Fruit fly (Drosophila melanogaster) whole organism, embryonic: Measurements from ENCODE around the gene Polr1B.
A peak's percentile ranks its signal among the peaks of the same experiment; 100 is the strongest.

Experiments used
- Abd-B ChIP-seq: fragments of 200-800 bp; sonication (Bioruptor generic); optimal IDR thresholded peaks from 2 replicates; lab custom pipeline; 2018; ENCODE audit warnings: missing biosample characterization, mild to moderate bottlenecking, missing genetic modification characterization, moderate library complexity
- Antp ChIP-seq: fragments of 200-800 bp; sonication (Bioruptor generic); optimal IDR thresholded peaks from 3 replicates; lab custom pipeline; 2016; ENCODE audit warnings: missing biosample characterization, missing genetic modification characterization
- Atf6 ChIP-seq: fragments of 200-800 bp; sonication (Bioruptor generic); IDR thresholded peaks from 2 replicates; pipeline ENCODE4 v1.3.6; 2022; ENCODE audit warnings: missing biosample characterization, missing genetic modification characterization
- Blimp-1 ChIP-seq: fragments of 200-800 bp; sonication (Bioruptor generic); optimal IDR thresholded peaks from 3 replicates; lab custom pipeline; 2018; ENCODE audit warnings: missing biosample characterization, missing genetic modification characterization, mild to moderate bottlenecking, moderate library complexity, missing genetic modification reagents
- CG11093 ChIP-seq: fragments of 200-800 bp; sonication (Bioruptor generic); IDR thresholded peaks from 3 replicates; pipeline ENCODE4 v1.3.6; 2022; ENCODE audit warnings: missing biosample characterization, missing genetic modification characterization
- CG15601 ChIP-seq: fragments of 200-800 bp; sonication (Bioruptor generic); optimal IDR thresholded peaks from 3 replicates; lab custom pipeline; 2019; ENCODE audit warnings: missing biosample characterization, mild to moderate bottlenecking, missing genetic modification characterization, moderate library complexity
- CG16815 ChIP-seq: fragments of 200-800 bp; sonication (Bioruptor generic); optimal IDR thresholded peaks from 3 replicates; lab custom pipeline; 2017; ENCODE audit warnings: missing biosample characterization, mild to moderate bottlenecking, missing genetic modification characterization
- CG17328 ChIP-seq: fragments of 200-800 bp; sonication (Bioruptor generic); IDR thresholded peaks from 2 replicates; pipeline ENCODE4 v1.3.6; 2022; ENCODE audit warnings: missing biosample characterization, missing genetic modification characterization
- CG17361 ChIP-seq: fragments of 200-800 bp; sonication (Bioruptor generic); IDR thresholded peaks from 3 replicates; pipeline ENCODE4 v1.3.6; 2022; ENCODE audit warnings: missing biosample characterization, missing genetic modification characterization
- CG17385 ChIP-seq: fragments of 200-800 bp; sonication (Bioruptor generic); optimal IDR thresholded peaks from 3 replicates; lab custom pipeline; 2018; ENCODE audit warnings: missing biosample characterization, mild to moderate bottlenecking, missing genetic modification characterization
- CG17829 ChIP-seq: fragments of 200-800 bp; optimal IDR thresholded peaks from 2 replicates; lab custom pipeline; 2019; ENCODE audit warnings: missing biosample characterization, mild to moderate bottlenecking, missing genetic modification characterization, moderate library complexity
- CG18262 ChIP-seq: fragments of 200-800 bp; optimal IDR thresholded peaks from 3 replicates; lab custom pipeline; 2019; ENCODE audit warnings: missing biosample characterization, mild to moderate bottlenecking, missing genetic modification characterization, moderate library complexity
- CG18476 ChIP-seq: fragments of 200-800 bp; sonication (Bioruptor generic); optimal IDR thresholded peaks from 2 replicates; lab custom pipeline; 2016; ENCODE audit warnings: missing biosample characterization, mild to moderate bottlenecking, missing genetic modification characterization
- CG5245 ChIP-seq: fragments of 200-800 bp; sonication (Bioruptor generic); optimal IDR thresholded peaks from 3 replicates; lab custom pipeline; 2016; ENCODE audit warnings: missing biosample characterization, missing genetic modification characterization
- CG8290 ChIP-seq, 3 experiments: fragments of 200-800 bp; sonication (Bioruptor generic); optimal IDR thresholded peaks; 2 replicates each; lab custom pipeline; 2016 to 2019; ENCODE audit warnings: missing biosample characterization in 3 of 3, missing genetic modification characterization in 3 of 3, mild to moderate bottlenecking in 2 of 3, moderate library complexity in 1 of 3
- CG8359 ChIP-seq: fragments of 200-800 bp; sonication (Bioruptor generic); optimal IDR thresholded peaks from 2 replicates; lab custom pipeline; 2017; ENCODE audit warnings: missing biosample characterization, mild to moderate bottlenecking, missing genetic modification characterization, borderline replicate concordance
- CG9437 ChIP-seq: fragments of 200-800 bp; sonication (Bioruptor generic); optimal IDR thresholded peaks from 2 replicates; lab custom pipeline; 2018; ENCODE audit warnings: missing biosample characterization, mild to moderate bottlenecking, missing genetic modification characterization
- D19A ChIP-seq: fragments of 200-800 bp; optimal IDR thresholded peaks from 3 replicates; lab custom pipeline; 2019; ENCODE audit warnings: missing biosample characterization, mild to moderate bottlenecking, missing genetic modification characterization, moderate library complexity
- D19B ChIP-seq: fragments of 200-800 bp; sonication (Bioruptor generic); optimal IDR thresholded peaks from 2 replicates; lab custom pipeline; 2017; ENCODE audit warnings: missing biosample characterization, mild to moderate bottlenecking, missing genetic modification characterization
- Myb ChIP-seq: fragments of 200-800 bp; sonication (Bioruptor generic); optimal IDR thresholded peaks from 2 replicates; lab custom pipeline; 2016; ENCODE audit warnings: missing biosample characterization, missing genetic modification characterization
- Pdp1 ChIP-seq, 2 experiments: fragments of 200-800 bp; sonication (Bioruptor generic); optimal IDR thresholded peaks; 3 replicates each; lab custom pipeline; 2016; ENCODE audit warnings: missing biosample characterization in 2 of 2, missing genetic modification characterization in 2 of 2, mild to moderate bottlenecking in 1 of 2, moderate library complexity in 1 of 2
- Xbp1 ChIP-seq: fragments of 200-800 bp; sonication (Bioruptor generic); optimal IDR thresholded peaks from 3 replicates; lab custom pipeline; 2016; ENCODE audit warnings: missing biosample characterization, mild to moderate bottlenecking, missing genetic modification characterization
- chm ChIP-seq: fragments of 200-800 bp; sonication (Bioruptor generic); IDR thresholded peaks from 2 replicates; pipeline ENCODE4 v1.3.6; 2022; ENCODE audit warnings: missing biosample characterization, missing genetic modification characterization
- croc ChIP-seq: fragments of 200-800 bp; sonication (Bioruptor generic); conservative IDR thresholded peaks from 3 replicates; pipeline ENCODE4 v1.3.6; 2022; ENCODE audit warnings: missing biosample characterization, missing genetic modification characterization
- crol ChIP-seq: fragments of 200-800 bp; sonication (Bioruptor generic); IDR thresholded peaks from 2 replicates; pipeline ENCODE4 v1.3.6; 2022; ENCODE audit warnings: missing biosample characterization, missing genetic modification characterization
- dm ChIP-seq: fragments of 200-800 bp; sonication (Bioruptor generic); optimal IDR thresholded peaks from 3 replicates; lab custom pipeline; 2016; ENCODE audit warnings: missing biosample characterization, missing genetic modification characterization
- eyg ChIP-seq: fragments of 200-800 bp; sonication (Bioruptor generic); optimal IDR thresholded peaks from 3 replicates; lab custom pipeline; 2016; ENCODE audit warnings: missing biosample characterization, missing genetic modification characterization
- gem ChIP-seq: fragments of 200-800 bp; sonication (Bioruptor generic); optimal IDR thresholded peaks from 2 replicates; lab custom pipeline; 2019; ENCODE audit warnings: missing biosample characterization, mild to moderate bottlenecking, missing genetic modification characterization, moderate library complexity
- h ChIP-seq: fragments of >200 bp; optimal IDR thresholded peaks from 2 replicates; lab custom pipeline; 2017
- lbe ChIP-seq: fragments of 200-800 bp; sonication (Bioruptor generic); optimal IDR thresholded peaks from 2 replicates; lab custom pipeline; 2016; ENCODE audit warnings: missing biosample characterization, mild to moderate bottlenecking, missing genetic modification characterization
- lola ChIP-seq, 3 experiments: fragments of >200 bp in 2 of 3; fragments of 200-800 bp in 1 of 3; sonication (Bioruptor generic) in 1 of 3; optimal IDR thresholded peaks; 2 replicates each; lab custom pipeline; 2017 to 2019; ENCODE audit warnings: missing biosample characterization in 3 of 3, missing genetic modification characterization in 3 of 3, mild to moderate bottlenecking in 1 of 3, moderate library complexity in 1 of 3
- lov ChIP-seq, 2 experiments: fragments of 200-800 bp in 1 of 2; fragments of >200 bp in 1 of 2; sonication (Bioruptor generic) in 1 of 2; IDR thresholded peaks in 1 of 2; optimal IDR thresholded peaks in 1 of 2; 2 replicates in 1 of 2; 3 replicates in 1 of 2; pipeline versions ENCODE4 v1.3.6 to Lab custom; 2017 to 2022; ENCODE audit warnings: missing biosample characterization in 1 of 2, missing genetic modification characterization in 1 of 2
- phol ChIP-seq: fragments of 200-800 bp; sonication (Bioruptor generic); optimal IDR thresholded peaks from 3 replicates; lab custom pipeline; 2018; ENCODE audit warnings: missing biosample characterization, mild to moderate bottlenecking, missing genetic modification characterization, moderate library complexity
- prd ChIP-seq, 3 experiments: fragments of >200 bp in 2 of 3; fragments of 200-800 bp in 1 of 3; sonication (Bioruptor generic) in 1 of 3; optimal IDR thresholded peaks in 2 of 3; IDR thresholded peaks in 1 of 3; 2 replicates in 2 of 3; 3 replicates in 1 of 3; pipeline versions ENCODE4 v1.3.6 to Lab custom; 2017 to 2022; ENCODE audit warnings: missing biosample characterization in 1 of 3, missing genetic modification characterization in 1 of 3
- psq ChIP-seq: fragments of 200-800 bp; sonication (Bioruptor generic); optimal IDR thresholded peaks from 2 replicates; lab custom pipeline; 2017; ENCODE audit warnings: missing biosample characterization, missing genetic modification characterization
- ranshi ChIP-seq: fragments of 200-800 bp; sonication (Bioruptor generic); IDR thresholded peaks from 2 replicates; pipeline ENCODE4 v1.3.6; 2022; ENCODE audit warnings: missing biosample characterization, missing genetic modification characterization
- row ChIP-seq: fragments of 200-800 bp; sonication (Bioruptor generic); IDR thresholded peaks from 3 replicates; pipeline ENCODE4 v1.3.6; 2022; ENCODE audit warnings: missing biosample characterization, missing genetic modification characterization
- sc ChIP-seq, 3 experiments: fragments of >200 bp in 2 of 3; fragments of 200-800 bp in 1 of 3; sonication (Bioruptor generic) in 1 of 3; optimal IDR thresholded peaks; 2 replicates in 2 of 3; 3 replicates in 1 of 3; lab custom pipeline; 2017; ENCODE audit warnings: mild to moderate bottlenecking in 1 of 3, missing biosample characterization in 1 of 3, missing genetic modification characterization in 1 of 3, missing genetic modification reagents in 1 of 3
- schlank ChIP-seq: fragments of 200-800 bp; sonication (Bioruptor generic); optimal IDR thresholded peaks from 2 replicates; lab custom pipeline; 2018; ENCODE audit warnings: missing biosample characterization, mild to moderate bottlenecking, missing genetic modification characterization
- sens ChIP-seq: fragments of 200-800 bp; sonication (Bioruptor generic); peaks from one replicate; lab custom pipeline; 2016; ENCODE audit warnings: missing biosample characterization, missing genetic modification characterization
- sisA ChIP-seq: fragments of 200-800 bp; sonication (Bioruptor generic); IDR thresholded peaks from 2 replicates; pipeline ENCODE4 v1.3.6; 2022; ENCODE audit warnings: missing biosample characterization, missing genetic modification characterization
- tio ChIP-seq: fragments of 200-800 bp; sonication (Bioruptor generic); optimal IDR thresholded peaks from 2 replicates; lab custom pipeline; 2017; ENCODE audit warnings: missing biosample characterization, missing genetic modification characterization, inconsistent platforms
- twi ChIP-seq: fragments of 200-800 bp; optimal IDR thresholded peaks from 2 replicates; lab custom pipeline; 2019; ENCODE audit warnings: missing biosample characterization, mild to moderate bottlenecking, missing genetic modification characterization, moderate library complexity
- yki ChIP-seq: fragments of >200 bp; optimal IDR thresholded peaks from 3 replicates; lab custom pipeline; 2018
- zen ChIP-seq: fragments of 200-800 bp; sonication (Bioruptor generic); optimal IDR thresholded peaks from 3 replicates; lab custom pipeline; 2018; ENCODE audit warnings: missing biosample characterization, mild to moderate bottlenecking, missing genetic modification characterization, moderate library complexity

Polr1B gene

dm6 chr2L:439339-439738 lies 35.3 kb downstream of the Polr1B start (continued):
- TF ChIP-seq h (lab: Kevin White, UChicago) (no peak), prd (optimal IDR thresholded peaks at IDR 0.05; lab: Kevin White, UChicago) (no peak), prd (GFP tag; IDR thresholded peaks at IDR 0.05; lab: Robert Waterston, UW) (no peak), Myb (GFP tag; lab: Kevin White, UChicago) (no peak), schlank (tag; lab: Kevin White, UChicago) (no peak), Atf6 (GFP tag; lab: Robert Waterston, UW) (no peak), CG8359 (no peak), CG17385 (GFP tag; lab: Kevin White, UChicago) (no peak), CG17361 (GFP tag; lab: Robert Waterston, UW) (0 out of 3 replicates have a peak, but pooled peaks have one; percentile 23), Pdp1 (GFP tag; optimal IDR thresholded peaks at IDR 0.05; lab: Kevin White, UChicago) (no peak), phol (tag; lab: Kevin White, UChicago) (peak; percentile 22), Antp (GFP tag; lab: Kevin White, UChicago) (no peak), sisA (GFP tag; lab: Robert Waterston, UW) (no peak), eyg (GFP tag; lab: Kevin White, UChicago) (no peak), row (GFP tag; lab: Robert Waterston, UW) (peak; percentile 12; the same call in 1 of the 3 replicates), lola (GFP tag; optimal IDR thresholded peaks at IDR 0.05; lab: Kevin White, UChicago) (peak in 1 of 3 experiments; percentile 34), CG18262 (tag; lab: Kevin White, UChicago) (peak; percentile 55), Blimp-1 (GFP tag; lab: Kevin White, UChicago) (peak; percentile 29)

dm6 chr2L:440638-441454 lies 36.8 kb downstream of the Polr1B start:
- TF ChIP-seq lov (optimal IDR thresholded peaks at IDR 0.05; lab: Kevin White, UChicago) (no peak), lov (GFP tag; IDR thresholded peaks at IDR 0.05; lab: Robert Waterston, UW) (no peak), CG8290 (GFP tag; optimal IDR thresholded peaks at IDR 0.05; lab: Kevin White, UChicago) (peak; percentile 8), CG8290 (tag; optimal IDR thresholded peaks at IDR 0.05; lab: Kevin White, UChicago) (no peak), CG18476 (GFP tag; lab: Kevin White, UChicago) (peak; percentile 1), D19A (tag; lab: Kevin White, UChicago) (peak; percentile 88), CG15601 (tag; lab: Kevin White, UChicago) (peak; percentile 65), CG11093 (peak; percentile 44; the same call in 1 of the 3 replicates), gem (tag; lab: Kevin White, UChicago) (peak; percentile 81), sc (optimal IDR thresholded peaks at IDR 0.05; lab: Kevin White, UChicago) (no peak), sc (GFP tag; optimal IDR thresholded peaks at IDR 0.05; lab: Kevin White, UChicago) (peak; percentile 45), twi (tag; lab: Kevin White, UChicago) (peak; percentile 21), ranshi (peak; percentile 24; the same call in 1 of the 2 replicates), D19B (GFP tag; lab: Kevin White, UChicago) (peak; percentile 63), dm (GFP tag; lab: Kevin White, UChicago) (no peak), croc (GFP tag; lab: Robert Waterston, UW) (peak; percentile 66), CG17829 (tag; lab: Kevin White, UChicago) (peak; percentile 84), CG17361 (GFP tag; lab: Robert Waterston, UW) (peak; percentile 77), CG9437 (GFP tag; lab: Kevin White, UChicago) (peak; percentile 27), chm (GFP tag; lab: Robert Waterston, UW) (0 out of 2 replicates have a peak, but pooled peaks have one; percentile 26), CG16815 (GFP tag; lab: Kevin White, UChicago) (peak; percentile 81), zen (peak; percentile 41), crol (GFP tag; lab: Robert Waterston, UW) (peak; percentile 73), yki (lab: Kevin White, UChicago) (no peak), sens (GFP tag; lab: Kevin White, UChicago) (peak; percentile 73), phol (tag; lab: Kevin White, UChicago) (peak; percentile 79), Abd-B (GFP tag; lab: Kevin White, UChicago) (peak; percentile 9), lbe (GFP tag; lab: Kevin White, UChicago) (peak; percentile 85), psq (GFP tag; lab: Kevin White, UChicago) (peak; percentile 34), CG18262 (tag; lab: Kevin White, UChicago) (peak; percentile 89), tio (GFP tag; lab: Kevin White, UChicago) (peak; percentile 55), CG5245 (GFP tag; lab: Kevin White, UChicago) (peak; percentile 3), Xbp1 (peak; percentile 29), CG17328 (GFP tag; lab: Robert Waterston, UW) (0 out of 2 replicates have a peak, but pooled peaks have one; percentile 14)
